Fruit fly (Drosophila melanogaster) whole organism, embryonic: ENCODE measurements around the gene Srr.

Source experiments
- CG10321 ChIP-seq: fragments of 200-800 bp; sonication (Bioruptor generic); IDR thresholded peaks from 2 replicates; pipeline ENCODE4 v1.3.6; 2022; ENCODE audit warnings: missing biosample characterization, missing genetic modification characterization
- CG14050 ChIP-seq: fragments of 200-800 bp; sonication (Bioruptor generic); IDR thresholded peaks from 3 replicates; pipeline ENCODE4 v1.3.6; 2022; ENCODE audit warnings: missing biosample characterization, missing genetic modification characterization
- CG15011 ChIP-seq: fragments of 200-800 bp; sonication (Bioruptor generic); optimal IDR thresholded peaks from 3 replicates; lab custom pipeline; 2018; ENCODE audit warnings: missing biosample characterization, mild to moderate bottlenecking, missing genetic modification characterization
- CG15696 ChIP-seq: fragments of 200-800 bp; sonication (Bioruptor generic); optimal IDR thresholded peaks from 2 replicates; lab custom pipeline; 2019; ENCODE audit warnings: missing biosample characterization, mild to moderate bottlenecking, missing genetic modification characterization, moderate library complexity
- CG1792 ChIP-seq: fragments of 200-800 bp; sonication (Bioruptor generic); optimal IDR thresholded peaks from 2 replicates; lab custom pipeline; 2016; ENCODE audit warnings: missing biosample characterization, missing genetic modification characterization
- CG18619 ChIP-seq: fragments of 200-800 bp; sonication (Bioruptor generic); optimal IDR thresholded peaks from 3 replicates; lab custom pipeline; 2017; ENCODE audit warnings: missing biosample characterization, mild to moderate bottlenecking, missing genetic modification characterization
- CG31224 ChIP-seq: fragments of 200-800 bp; sonication (Bioruptor generic); IDR thresholded peaks from 2 replicates; pipeline ENCODE4 v1.3.6; 2022; ENCODE audit warnings: missing biosample characterization, missing genetic modification characterization
- CG31365 ChIP-seq: fragments of 200-800 bp; sonication (Bioruptor generic); optimal IDR thresholded peaks from 2 replicates; lab custom pipeline; 2018; ENCODE audit warnings: missing biosample characterization, mild to moderate bottlenecking, missing genetic modification characterization
- CG34376 ChIP-seq: fragments of 200-800 bp; sonication (Bioruptor generic); optimal IDR thresholded peaks from 2 replicates; lab custom pipeline; 2018; ENCODE audit warnings: missing biosample characterization, mild to moderate bottlenecking, missing genetic modification characterization
- CG5245 ChIP-seq: fragments of 200-800 bp; sonication (Bioruptor generic); optimal IDR thresholded peaks from 3 replicates; lab custom pipeline; 2016; ENCODE audit warnings: missing biosample characterization, missing genetic modification characterization
- CG6272 ChIP-seq: fragments of 200-800 bp; sonication (Bioruptor generic); IDR thresholded peaks from 2 replicates; pipeline ENCODE4 v1.3.6; 2022; ENCODE audit warnings: missing biosample characterization, missing genetic modification characterization
- CG6813 ChIP-seq: fragments of 200-800 bp; sonication (Bioruptor generic); optimal IDR thresholded peaks from 2 replicates; lab custom pipeline; 2017; ENCODE audit warnings: missing biosample characterization, missing genetic modification characterization, mild to moderate bottlenecking, moderate library complexity, missing genetic modification reagents
- CG8765 ChIP-seq: fragments of 200-800 bp; sonication (Bioruptor generic); IDR thresholded peaks from 2 replicates; pipeline ENCODE4 v1.3.6; 2022; ENCODE audit warnings: missing biosample characterization, missing genetic modification characterization
- Ets97D ChIP-seq: fragments of 200-800 bp; sonication (Bioruptor generic); optimal IDR thresholded peaks from 3 replicates; lab custom pipeline; 2016; ENCODE audit warnings: missing biosample characterization, missing genetic modification characterization
- H2.0 ChIP-seq: fragments of 200-800 bp; sonication (Bioruptor generic); IDR thresholded peaks from 2 replicates; pipeline ENCODE4 v1.3.6; 2022; ENCODE audit warnings: missing biosample characterization, missing genetic modification characterization
- HmgZ ChIP-seq: fragments of 200-800 bp; sonication (Bioruptor generic); optimal IDR thresholded peaks from 2 replicates; lab custom pipeline; 2018; ENCODE audit warnings: missing biosample characterization, mild to moderate bottlenecking, missing genetic modification characterization
- Hr78 ChIP-seq, 2 experiments: fragments of 200-800 bp in 1 of 2; fragments of >200 bp in 1 of 2; sonication (Bioruptor generic) in 1 of 2; optimal IDR thresholded peaks; 2 replicates each; lab custom pipeline; 2017 to 2019; ENCODE audit warnings: missing biosample characterization in 2 of 2, missing genetic modification characterization in 2 of 2, mild to moderate bottlenecking in 1 of 2, moderate library complexity in 1 of 2
- Med ChIP-seq: fragments of 200-800 bp; sonication (Bioruptor generic); peaks from one replicate; lab custom pipeline; 2016; ENCODE audit warnings: missing biosample characterization, missing genetic modification characterization, mild to moderate bottlenecking, inconsistent platforms, moderate library complexity
- Meics ChIP-seq: fragments of 200-800 bp; sonication (Bioruptor generic); optimal IDR thresholded peaks from 2 replicates; lab custom pipeline; 2017; ENCODE audit warnings: missing biosample characterization, mild to moderate bottlenecking, missing genetic modification characterization
- Oli ChIP-seq: fragments of 200-800 bp; sonication (Bioruptor generic); optimal IDR thresholded peaks from 2 replicates; lab custom pipeline; 2018; ENCODE audit warnings: missing biosample characterization, mild to moderate bottlenecking, missing genetic modification characterization, moderate library complexity
- Pdp1 ChIP-seq, 2 experiments: fragments of 200-800 bp; sonication (Bioruptor generic); optimal IDR thresholded peaks; 3 replicates each; lab custom pipeline; 2016; ENCODE audit warnings: missing biosample characterization in 2 of 2, missing genetic modification characterization in 2 of 2, mild to moderate bottlenecking in 1 of 2, moderate library complexity in 1 of 2
- Scr ChIP-seq: fragments of 200-800 bp; sonication (Bioruptor generic); IDR thresholded peaks from 2 replicates; pipeline ENCODE4 v1.3.6; 2022; ENCODE audit warnings: missing biosample characterization, missing genetic modification characterization; ENCODE audit not compliant: partially characterized antibody
- ase ChIP-seq: fragments of 200-800 bp; sonication (Bioruptor generic); IDR thresholded peaks from 3 replicates; pipeline ENCODE4 v1.3.6; 2022; ENCODE audit warnings: missing biosample characterization, missing genetic modification characterization
- br ChIP-seq: fragments of >200 bp; optimal IDR thresholded peaks from 2 replicates; lab custom pipeline; 2017
- crc ChIP-seq: fragments of 200-800 bp; sonication (Bioruptor generic); optimal IDR thresholded peaks from 2 replicates; lab custom pipeline; 2016; ENCODE audit warnings: missing biosample characterization, missing genetic modification characterization
- dpn ChIP-seq, 2 experiments: fragments of 200-800 bp; sonication (Bioruptor generic); optimal IDR thresholded peaks; 3 replicates each; lab custom pipeline; 2016; ENCODE audit warnings: missing biosample characterization in 2 of 2, missing genetic modification characterization in 2 of 2
- eve ChIP-seq, 2 experiments: fragments of >200 bp; optimal IDR thresholded peaks; 2 replicates each; lab custom pipeline; 2017; ENCODE audit warnings: missing biosample characterization in 2 of 2, missing genetic modification characterization in 2 of 2
- exex ChIP-seq: fragments of 200-800 bp; sonication (Bioruptor generic); optimal IDR thresholded peaks from 4 replicates; lab custom pipeline; 2018; ENCODE audit warnings: missing biosample characterization, mild to moderate bottlenecking, missing genetic modification characterization, moderate library complexity
- fu2 ChIP-seq: fragments of 200-800 bp; sonication (Bioruptor generic); optimal IDR thresholded peaks from 2 replicates; lab custom pipeline; 2016; ENCODE audit warnings: missing biosample characterization, missing genetic modification characterization
- gce ChIP-seq: fragments of 200-800 bp; sonication (Bioruptor generic); IDR thresholded peaks from 3 replicates; pipeline ENCODE4 v1.3.6; 2022; ENCODE audit warnings: missing biosample characterization, missing genetic modification characterization
- h ChIP-seq: fragments of >200 bp; optimal IDR thresholded peaks from 2 replicates; lab custom pipeline; 2017
- hbn ChIP-seq: fragments of 200-800 bp; sonication (Bioruptor generic); IDR thresholded peaks from 2 replicates; pipeline ENCODE4 v1.3.6; 2022; ENCODE audit warnings: missing biosample characterization, missing genetic modification characterization; ENCODE audit not compliant: partially characterized antibody
- lbe ChIP-seq: fragments of 200-800 bp; sonication (Bioruptor generic); optimal IDR thresholded peaks from 2 replicates; lab custom pipeline; 2016; ENCODE audit warnings: missing biosample characterization, mild to moderate bottlenecking, missing genetic modification characterization
- lmd ChIP-seq: fragments of 200-800 bp; sonication (Bioruptor generic); IDR thresholded peaks from 2 replicates; pipeline ENCODE4 v1.3.6; 2022; ENCODE audit warnings: missing biosample characterization, missing genetic modification characterization
- lov ChIP-seq, 2 experiments: fragments of 200-800 bp in 1 of 2; fragments of >200 bp in 1 of 2; sonication (Bioruptor generic) in 1 of 2; IDR thresholded peaks in 1 of 2; optimal IDR thresholded peaks in 1 of 2; 2 replicates in 1 of 2; 3 replicates in 1 of 2; pipeline versions ENCODE4 v1.3.6 to Lab custom; 2017 to 2022; ENCODE audit warnings: missing biosample characterization in 1 of 2, missing genetic modification characterization in 1 of 2
- nom ChIP-seq: fragments of 200-800 bp; sonication (Bioruptor generic); optimal IDR thresholded peaks from 2 replicates; lab custom pipeline; 2017; ENCODE audit warnings: missing biosample characterization, missing genetic modification characterization, mild to moderate bottlenecking, moderate library complexity, missing genetic modification reagents
- sc ChIP-seq, 3 experiments: fragments of >200 bp in 2 of 3; fragments of 200-800 bp in 1 of 3; sonication (Bioruptor generic) in 1 of 3; optimal IDR thresholded peaks; 2 replicates in 2 of 3; 3 replicates in 1 of 3; lab custom pipeline; 2017; ENCODE audit warnings: mild to moderate bottlenecking in 1 of 3, missing biosample characterization in 1 of 3, missing genetic modification characterization in 1 of 3, missing genetic modification reagents in 1 of 3
- schlank ChIP-seq: fragments of 200-800 bp; sonication (Bioruptor generic); optimal IDR thresholded peaks from 2 replicates; lab custom pipeline; 2018; ENCODE audit warnings: missing biosample characterization, mild to moderate bottlenecking, missing genetic modification characterization
- seq ChIP-seq: fragments of 200-800 bp; sonication (Bioruptor generic); IDR thresholded peaks from 2 replicates; pipeline ENCODE4 v1.3.6; 2022; ENCODE audit warnings: missing biosample characterization, missing genetic modification characterization
- sima ChIP-seq: fragments of 200-800 bp; sonication (Bioruptor generic); optimal IDR thresholded peaks from 2 replicates; lab custom pipeline; 2016; ENCODE audit warnings: missing biosample characterization, missing genetic modification characterization
- slou ChIP-seq: fragments of 200-800 bp; sonication (Bioruptor generic); optimal IDR thresholded peaks from 3 replicates; lab custom pipeline; 2016; ENCODE audit warnings: missing biosample characterization, missing genetic modification characterization
- sob ChIP-seq: fragments of 200-800 bp; sonication (Bioruptor generic); IDR thresholded peaks from 2 replicates; pipeline ENCODE4 v1.3.6; 2022; ENCODE audit warnings: missing biosample characterization, missing genetic modification characterization
- stwl ChIP-seq: fragments of 200-800 bp; sonication (Bioruptor generic); optimal IDR thresholded peaks from 3 replicates; lab custom pipeline; 2018; ENCODE audit warnings: missing biosample characterization, mild to moderate bottlenecking, missing genetic modification characterization, moderate library complexity
- vvl ChIP-seq: fragments of 200-800 bp; sonication (Bioruptor generic); IDR thresholded peaks from 2 replicates; pipeline ENCODE4 v1.3.6; 2022; ENCODE audit warnings: missing biosample characterization, missing genetic modification characterization
- zfh2 ChIP-seq: fragments of 200-800 bp; sonication (Bioruptor generic); optimal IDR thresholded peaks from 2 replicates; lab custom pipeline; 2016; ENCODE audit warnings: missing biosample characterization, missing genetic modification characterization

Gene Srr

dm6 chr3R:9363066-9363719 lies 2.0 kb upstream of the Srr start, which contains the start of gene CG18473:
CG18473 (plus strand) TSS chr3R:9363305.
- TF ChIP-seq sob (GFP tag; lab: Robert Waterston, UW) (peak; percentile 43; the same call in 1 of the 2 replicates), Hr78 (GFP tag; optimal IDR thresholded peaks at IDR 0.05; lab: Kevin White, UChicago) (peak in 1 of 2 experiments; percentile 58), Scr (GFP tag; lab: Robert Waterston, UW) (no peak), CG15696 (tag; lab: Kevin White, UChicago) (no peak), Ets97D (GFP tag; lab: Kevin White, UChicago) (no peak), Med (GFP tag; lab: Kevin White, UChicago) (peak; percentile 10), sima (GFP tag; lab: Kevin White, UChicago) (no peak), schlank (tag; lab: Kevin White, UChicago) (no peak), sc (optimal IDR thresholded peaks at IDR 0.05; lab: Kevin White, UChicago) (no peak), sc (GFP tag; optimal IDR thresholded peaks at IDR 0.05; lab: Kevin White, UChicago) (no peak), hbn (no peak), CG10321 (no peak), stwl (tag; lab: Kevin White, UChicago) (no peak), crc (GFP tag; lab: Kevin White, UChicago) (no peak), CG31224 (GFP tag; lab: Robert Waterston, UW) (no peak), CG31365 (no peak)
- TF ChIP-seq, all 482 proteins: peak for 3

dm6 chr3R:9365893-9366500 lies 799 bp downstream of the Srr start:
- TF ChIP-seq CG15011 (GFP tag; lab: Kevin White, UChicago), result no peak
- peak; percentile 98 for TF ChIP-seq exex (tag; lab: Kevin White, UChicago)
- TF ChIP-seq h (lab: Kevin White, UChicago), result no peak
- peak; percentile 52 for TF ChIP-seq nom (GFP tag; lab: Kevin White, UChicago)
- peak; percentile 18 for TF ChIP-seq CG34376 (GFP tag; lab: Kevin White, UChicago)
- TF ChIP-seq CG6813 (GFP tag; lab: Kevin White, UChicago), result peak; percentile 5
- TF ChIP-seq Oli (tag; lab: Kevin White, UChicago), result no peak
- TF ChIP-seq lbe (GFP tag; lab: Kevin White, UChicago), result peak; percentile 12
- TF ChIP-seq Pdp1 (GFP tag; optimal IDR thresholded peaks at IDR 0.05; lab: Kevin White, UChicago), result peak in 1 of 2 experiments; percentile 20
- TF ChIP-seq br, result no peak

dm6 chr3R:9370413-9370812 lies 5.2 kb downstream of the Srr start:
- TF ChIP-seq zfh2 (GFP tag; lab: Kevin White, UChicago) (peak; percentile 44), dpn (GFP tag; optimal IDR thresholded peaks at IDR 0.05; lab: Kevin White, UChicago) (peak; percentile 53 to 64), Meics (peak; percentile 76), CG6272 (GFP tag; lab: Robert Waterston, UW) (0 out of 2 replicates have a peak, but pooled peaks have one; percentile 19), CG5245 (GFP tag; lab: Kevin White, UChicago) (peak; percentile 0), seq (GFP tag; lab: Robert Waterston, UW) (peak; percentile 60; the same call in 1 of the 2 replicates), CG18619 (GFP tag; lab: Kevin White, UChicago) (peak; percentile 6), vvl (GFP tag; lab: Robert Waterston, UW) (peak; percentile 54; the same call in 1 of the 2 replicates), crc (GFP tag; lab: Kevin White, UChicago) (peak; percentile 17), gce (no peak), ase (GFP tag; lab: Robert Waterston, UW) (peak; percentile 27; the same call in 2 of the 3 replicates), CG8765 (no peak), CG1792 (GFP tag; lab: Kevin White, UChicago) (peak; percentile 18), CG14050 (GFP tag; lab: Robert Waterston, UW) (peak; percentile 57; the same call in 2 of the 3 replicates), lmd (GFP tag; lab: Robert Waterston, UW) (peak; percentile 70; the same call in 1 of the 2 replicates), lov (optimal IDR thresholded peaks at IDR 0.05; lab: Kevin White, UChicago) (no peak), lov (GFP tag; IDR thresholded peaks at IDR 0.05; lab: Robert Waterston, UW) (no peak), Oli (tag; lab: Kevin White, UChicago) (peak; percentile 32), HmgZ (peak; percentile 34), H2.0 (GFP tag; lab: Robert Waterston, UW) (peak; percentile 13; the same call in 1 of the 2 replicates), slou (GFP tag; lab: Kevin White, UChicago) (peak; percentile 5), fu2 (peak; percentile 19), eve (GFP tag; optimal IDR thresholded peaks at IDR 0.05; lab: Kevin White, UChicago) (no peak)
